Worm (Caenorhabditis elegans): Measurements from ENCODE around the gene nhr-196.

ce11 chrV:15721431-15721830 lies 35.9 kb downstream of the nhr-196 start:
- TF ChIP-seq pha-2 (tag; optimal IDR thresholded peaks at IDR 0.05) (no peak), unc-86 (tag; optimal IDR thresholded peaks at IDR 0.05) (no peak), F13H6.1 (tag; optimal IDR thresholded peaks at IDR 0.05) (no peak), nhr-11 (tag; optimal IDR thresholded peaks at IDR 0.05) (no peak), unc-3 (GFP tag; conservative IDR thresholded peaks at IDR 0.05) (no peak), unc-3 (tag; optimal IDR thresholded peaks at IDR 0.05) (no peak), ceh-19 (GFP tag; optimal IDR thresholded peaks at IDR 0.05) (no peak), ets-4 (tag; optimal IDR thresholded peaks at IDR 0.05) (no peak), elt-2 (tag; optimal IDR thresholded peaks at IDR 0.05) (no peak)
